Fruit fly (Drosophila melanogaster) whole organism, embryonic: ENCODE results near the gene CG7557.

Source experiments
- Aef1 ChIP-seq: fragments of 200-800 bp; sonication (Bioruptor generic); IDR thresholded peaks from 3 replicates; pipeline ENCODE4 v1.3.6; 2022; ENCODE audit warnings: missing biosample characterization, missing genetic modification characterization
- Awh ChIP-seq: fragments of 200-800 bp; sonication (Bioruptor generic); IDR thresholded peaks from 2 replicates; pipeline ENCODE4, ENCODE4 v1.3.6; 2022; ENCODE audit warnings: missing biosample characterization, missing genetic modification characterization
- CG10431 ChIP-seq: fragments of 200-800 bp; sonication (Bioruptor generic); optimal IDR thresholded peaks from 3 replicates; lab custom pipeline; 2018; ENCODE audit warnings: missing biosample characterization, mild to moderate bottlenecking, missing genetic modification characterization
- CG10654 ChIP-seq: fragments of 200-800 bp; sonication (Bioruptor generic); optimal IDR thresholded peaks from 2 replicates; lab custom pipeline; 2016; ENCODE audit warnings: missing biosample characterization, missing genetic modification characterization
- CG11093 ChIP-seq: fragments of 200-800 bp; sonication (Bioruptor generic); IDR thresholded peaks from 3 replicates; pipeline ENCODE4 v1.3.6; 2022; ENCODE audit warnings: missing biosample characterization, missing genetic modification characterization
- CG11247 ChIP-seq: fragments of 200-800 bp; sonication (Bioruptor generic); IDR thresholded peaks from 2 replicates; pipeline ENCODE4 v1.3.6; 2022; ENCODE audit warnings: missing biosample characterization, missing genetic modification characterization
- CG12236 ChIP-seq: fragments of 200-800 bp; sonication (Bioruptor generic); optimal IDR thresholded peaks from 2 replicates; lab custom pipeline; 2016; ENCODE audit warnings: missing biosample characterization, missing genetic modification characterization
- CG12391 ChIP-seq: fragments of 200-800 bp; sonication (Bioruptor generic); optimal IDR thresholded peaks from 3 replicates; lab custom pipeline; 2018; ENCODE audit warnings: missing biosample characterization, mild to moderate bottlenecking, missing genetic modification characterization, moderate library complexity
- CG13123 ChIP-seq: fragments of 200-800 bp; sonication (Bioruptor generic); optimal IDR thresholded peaks from 2 replicates; lab custom pipeline; 2016; ENCODE audit warnings: missing biosample characterization, missing genetic modification characterization
- CG13775 ChIP-seq: fragments of 200-800 bp; sonication (Bioruptor generic); optimal IDR thresholded peaks from 3 replicates; lab custom pipeline; 2017; ENCODE audit warnings: missing biosample characterization, mild to moderate bottlenecking, missing genetic modification characterization
- CG14667 ChIP-seq: fragments of 200-800 bp; sonication (Bioruptor generic); IDR thresholded peaks from 2 replicates; pipeline ENCODE4 v1.3.6; 2022; ENCODE audit warnings: missing biosample characterization, missing genetic modification characterization
- CG15011 ChIP-seq: fragments of 200-800 bp; sonication (Bioruptor generic); optimal IDR thresholded peaks from 3 replicates; lab custom pipeline; 2018; ENCODE audit warnings: missing biosample characterization, mild to moderate bottlenecking, missing genetic modification characterization
- CG16813 ChIP-seq: fragments of 200-800 bp; sonication (Bioruptor generic); IDR thresholded peaks from 3 replicates; pipeline ENCODE4 v1.3.6; 2022; ENCODE audit warnings: missing biosample characterization, missing genetic modification characterization; ENCODE audit not compliant: partially characterized antibody
- CG18262 ChIP-seq: fragments of 200-800 bp; optimal IDR thresholded peaks from 3 replicates; lab custom pipeline; 2019; ENCODE audit warnings: missing biosample characterization, mild to moderate bottlenecking, missing genetic modification characterization, moderate library complexity
- CG2199 ChIP-seq: fragments of 200-800 bp; sonication (Bioruptor generic); IDR thresholded peaks from 3 replicates; pipeline ENCODE4 v1.3.6; 2022; ENCODE audit warnings: missing biosample characterization, missing genetic modification characterization
- CG3065 ChIP-seq: fragments of 200-800 bp; sonication (Bioruptor generic); optimal IDR thresholded peaks from 2 replicates; lab custom pipeline; 2016; ENCODE audit warnings: missing biosample characterization, missing genetic modification characterization
- CG33557 ChIP-seq: fragments of 200-800 bp; sonication (Bioruptor generic); optimal IDR thresholded peaks from 2 replicates; lab custom pipeline; 2019; ENCODE audit warnings: missing biosample characterization, mild to moderate bottlenecking, missing genetic modification characterization, moderate library complexity
- CG42726 ChIP-seq: fragments of 200-800 bp; sonication (Bioruptor generic); IDR thresholded peaks from 2 replicates; pipeline ENCODE4 v1.3.6; 2022; ENCODE audit warnings: missing biosample characterization, missing genetic modification characterization; ENCODE audit not compliant: partially characterized antibody
- CG4730 ChIP-seq: fragments of 200-800 bp; sonication (Bioruptor generic); IDR thresholded peaks from 2 replicates; pipeline ENCODE4 v1.3.6; 2022; ENCODE audit warnings: missing biosample characterization, missing genetic modification characterization
- CG5245 ChIP-seq: fragments of 200-800 bp; sonication (Bioruptor generic); optimal IDR thresholded peaks from 3 replicates; lab custom pipeline; 2016; ENCODE audit warnings: missing biosample characterization, missing genetic modification characterization
- CG7271 ChIP-seq: fragments of 200-800 bp; sonication (Bioruptor generic); optimal IDR thresholded peaks from 2 replicates; lab custom pipeline; 2018; ENCODE audit warnings: missing biosample characterization, mild to moderate bottlenecking, missing genetic modification characterization, moderate library complexity
- CHES-1-like ChIP-seq: fragments of 200-800 bp; sonication (Bioruptor generic); optimal IDR thresholded peaks from 2 replicates; lab custom pipeline; 2016; ENCODE audit warnings: missing biosample characterization, missing genetic modification characterization
- Camta ChIP-seq: fragments of 200-800 bp; sonication (Bioruptor generic); optimal IDR thresholded peaks from 2 replicates; lab custom pipeline; 2016; ENCODE audit warnings: missing biosample characterization, missing genetic modification characterization
- D ChIP-seq, 2 experiments: fragments of 200-800 bp in 1 of 2; fragments of >200 bp in 1 of 2; sonication (Bioruptor generic) in 1 of 2; optimal IDR thresholded peaks; 2 replicates in 1 of 2; 3 replicates in 1 of 2; lab custom pipeline; 2017; ENCODE audit warnings: mild to moderate bottlenecking in 1 of 2, missing biosample characterization in 1 of 2, missing genetic modification characterization in 1 of 2, missing genetic modification reagents in 1 of 2
- Gug ChIP-seq: fragments of 200-800 bp; sonication (Bioruptor generic); IDR thresholded peaks from 4 replicates; pipeline ENCODE4 v1.3.6; 2022; ENCODE audit warnings: missing biosample characterization, missing genetic modification characterization
- Kr ChIP-seq: fragments of 200-800 bp; sonication (Bioruptor generic); optimal IDR thresholded peaks from 2 replicates; lab custom pipeline; 2017; ENCODE audit warnings: missing biosample characterization, mild to moderate bottlenecking, missing genetic modification characterization
- NC2α ChIP-seq: fragments of 200-800 bp; sonication (Bioruptor generic); optimal IDR thresholded peaks from 2 replicates; lab custom pipeline; 2016; ENCODE audit warnings: missing biosample characterization, missing genetic modification characterization
- Nf-YA ChIP-seq: fragments of 200-800 bp; sonication (Bioruptor generic); IDR thresholded peaks from 2 replicates; pipeline ENCODE4 v1.3.6; 2022; ENCODE audit warnings: missing biosample characterization, missing genetic modification characterization
- Nf-YB ChIP-seq: fragments of 200-800 bp; sonication (Bioruptor generic); optimal IDR thresholded peaks from 3 replicates; lab custom pipeline; 2019; ENCODE audit warnings: missing biosample characterization, mild to moderate bottlenecking, missing genetic modification characterization, moderate library complexity
- Nf-YC ChIP-seq: fragments of 200-800 bp; optimal IDR thresholded peaks from 3 replicates; lab custom pipeline; 2019; ENCODE audit warnings: missing biosample characterization, mild to moderate bottlenecking, missing genetic modification characterization, moderate library complexity
- Oaz ChIP-seq: fragments of 200-800 bp; sonication (Bioruptor generic); IDR thresholded peaks from 2 replicates; pipeline ENCODE4 v1.3.6; 2022; ENCODE audit warnings: missing biosample characterization, missing genetic modification characterization
- Ravus ChIP-seq: fragments of 200-800 bp; sonication (Bioruptor generic); IDR thresholded peaks from 2 replicates; pipeline ENCODE4 v1.3.6; 2022; ENCODE audit warnings: missing biosample characterization, missing genetic modification characterization
- Xrp1 ChIP-seq: fragments of 200-800 bp; sonication (Bioruptor generic); IDR thresholded peaks from 2 replicates; pipeline ENCODE4 v1.3.6; 2022; ENCODE audit warnings: missing biosample characterization, missing genetic modification characterization
- ac ChIP-seq: fragments of 200-800 bp; sonication (Bioruptor generic); optimal IDR thresholded peaks from 3 replicates; lab custom pipeline; 2017; ENCODE audit warnings: missing biosample characterization, mild to moderate bottlenecking, missing genetic modification characterization
- az2 ChIP-seq: fragments of 200-800 bp; sonication (Bioruptor generic); optimal IDR thresholded peaks from 3 replicates; lab custom pipeline; 2016; ENCODE audit warnings: missing biosample characterization, missing genetic modification characterization
- bigmax ChIP-seq: fragments of 200-800 bp; sonication (Bioruptor generic); optimal IDR thresholded peaks from 2 replicates; lab custom pipeline; 2018; ENCODE audit warnings: missing biosample characterization, mild to moderate bottlenecking, missing genetic modification characterization
- cato ChIP-seq: fragments of 200-800 bp; sonication (Bioruptor generic); optimal IDR thresholded peaks from 2 replicates; lab custom pipeline; 2016; ENCODE audit warnings: missing biosample characterization, missing genetic modification characterization, borderline replicate concordance
- chif ChIP-seq, 2 experiments: fragments of 200-800 bp; sonication (Bioruptor generic); optimal IDR thresholded peaks; 3 replicates each; lab custom pipeline; 2016; ENCODE audit warnings: missing biosample characterization in 2 of 2, missing genetic modification characterization in 2 of 2
- crp ChIP-seq, 2 experiments: fragments of 200-800 bp; sonication (Bioruptor generic); optimal IDR thresholded peaks; 2 replicates in 1 of 2; 3 replicates in 1 of 2; lab custom pipeline; 2017; ENCODE audit warnings: missing biosample characterization in 2 of 2, missing genetic modification characterization in 2 of 2, mild to moderate bottlenecking in 1 of 2, moderate library complexity in 1 of 2
- ham ChIP-seq: fragments of 200-800 bp; sonication (Bioruptor generic); IDR thresholded peaks from 2 replicates; pipeline ENCODE4 v1.3.6; 2022; ENCODE audit warnings: missing biosample characterization, missing genetic modification characterization
- hth ChIP-seq: fragments of >200 bp; optimal IDR thresholded peaks from 2 replicates; lab custom pipeline; 2017; ENCODE audit warnings: inconsistent platforms
- ind ChIP-seq: fragments of 200-800 bp; sonication (Bioruptor generic); optimal IDR thresholded peaks from 3 replicates; lab custom pipeline; 2016; ENCODE audit warnings: missing biosample characterization, missing genetic modification characterization
- jigr1 ChIP-seq: fragments of 200-800 bp; sonication (Bioruptor generic); IDR thresholded peaks from 3 replicates; pipeline ENCODE4 v1.3.6; 2022; ENCODE audit warnings: missing biosample characterization, missing genetic modification characterization
- lbe ChIP-seq: fragments of 200-800 bp; sonication (Bioruptor generic); optimal IDR thresholded peaks from 2 replicates; lab custom pipeline; 2016; ENCODE audit warnings: missing biosample characterization, mild to moderate bottlenecking, missing genetic modification characterization
- lmd ChIP-seq: fragments of 200-800 bp; sonication (Bioruptor generic); IDR thresholded peaks from 2 replicates; pipeline ENCODE4 v1.3.6; 2022; ENCODE audit warnings: missing biosample characterization, missing genetic modification characterization
- nau ChIP-seq: fragments of 200-800 bp; sonication (Bioruptor generic); optimal IDR thresholded peaks from 3 replicates; lab custom pipeline; 2017; ENCODE audit warnings: missing biosample characterization, mild to moderate bottlenecking, missing genetic modification characterization, missing genetic modification reagents
- nmo ChIP-seq: fragments of 200-800 bp; sonication (Bioruptor generic); optimal IDR thresholded peaks from 2 replicates; lab custom pipeline; 2018; ENCODE audit warnings: missing biosample characterization, mild to moderate bottlenecking, missing genetic modification characterization, moderate library complexity
- nom ChIP-seq: fragments of 200-800 bp; sonication (Bioruptor generic); optimal IDR thresholded peaks from 2 replicates; lab custom pipeline; 2017; ENCODE audit warnings: missing biosample characterization, missing genetic modification characterization, mild to moderate bottlenecking, moderate library complexity, missing genetic modification reagents
- row ChIP-seq: fragments of 200-800 bp; sonication (Bioruptor generic); IDR thresholded peaks from 3 replicates; pipeline ENCODE4 v1.3.6; 2022; ENCODE audit warnings: missing biosample characterization, missing genetic modification characterization
- stc ChIP-seq: fragments of 200-800 bp; sonication (Bioruptor generic); IDR thresholded peaks from 2 replicates; pipeline ENCODE4 v1.3.6; 2022; ENCODE audit warnings: missing biosample characterization, missing genetic modification characterization
- twi ChIP-seq: fragments of 200-800 bp; optimal IDR thresholded peaks from 2 replicates; lab custom pipeline; 2019; ENCODE audit warnings: missing biosample characterization, mild to moderate bottlenecking, missing genetic modification characterization, moderate library complexity
- zen ChIP-seq: fragments of 200-800 bp; sonication (Bioruptor generic); optimal IDR thresholded peaks from 3 replicates; lab custom pipeline; 2018; ENCODE audit warnings: missing biosample characterization, mild to moderate bottlenecking, missing genetic modification characterization, moderate library complexity

CG7557 gene

dm6 chr3L:11450535-11450934 is 5.6 kb downstream of the CG7557 start (continued):
- TF ChIP-seq CG10431 (GFP tag; lab: Kevin White, UChicago) (no peak), Xrp1 (GFP tag; lab: Robert Waterston, UW) (peak; percentile 66), CG16813 (GFP tag; lab: Robert Waterston, UW) (no peak), az2 (GFP tag; lab: Kevin White, UChicago) (no peak), CG3065 (GFP tag; lab: Kevin White, UChicago) (no peak), Nf-YC (tag; lab: Kevin White, UChicago) (no peak), CG14667 (no peak), jigr1 (GFP tag; lab: Robert Waterston, UW) (no peak), CG33557 (GFP tag; lab: Kevin White, UChicago) (no peak), CG12236 (GFP tag; lab: Kevin White, UChicago) (no peak), CG5245 (no peak), nom (GFP tag; lab: Kevin White, UChicago) (no peak), CG13775 (GFP tag; lab: Kevin White, UChicago) (peak; percentile 24), Camta (GFP tag; lab: Kevin White, UChicago) (no peak), ham (GFP tag; lab: Robert Waterston, UW) (no peak), cato (GFP tag; lab: Kevin White, UChicago) (no peak), nau (GFP tag; lab: Kevin White, UChicago) (no peak), Awh (GFP tag; lab: Robert Waterston, UW) (no peak; the same call in 1 of the 2 replicates), CG15011 (GFP tag; lab: Kevin White, UChicago) (no peak), chif (GFP tag; optimal IDR thresholded peaks at IDR 0.05; lab: Kevin White, UChicago) (no peak), CG12391 (peak; percentile 53), lbe (GFP tag; lab: Kevin White, UChicago) (no peak), Ravus (GFP tag; lab: Robert Waterston, UW) (no peak), CG10654 (GFP tag; lab: Kevin White, UChicago) (no peak), Aef1 (GFP tag; lab: Robert Waterston, UW) (no peak), lmd (GFP tag; lab: Robert Waterston, UW) (no peak), twi (tag; lab: Kevin White, UChicago) (no peak), Gug (GFP tag; lab: Robert Waterston, UW) (no peak), Nf-YB (GFP tag; lab: Kevin White, UChicago) (peak; percentile 22), CG42726 (GFP tag; lab: Robert Waterston, UW) (no peak), CG2199 (GFP tag; lab: Robert Waterston, UW) (no peak), Kr (GFP tag; lab: Kevin White, UChicago) (no peak), hth (lab: Kevin White, UChicago) (no peak), Oaz (GFP tag; lab: Robert Waterston, UW) (no peak), CG4730 (GFP tag; lab: Robert Waterston, UW) (no peak), ac (GFP tag; lab: Kevin White, UChicago) (peak; percentile 6), D (optimal IDR thresholded peaks at IDR 0.05; lab: Kevin White, UChicago) (no peak), D (GFP tag; optimal IDR thresholded peaks at IDR 0.05; lab: Kevin White, UChicago) (peak; percentile 30), stc (GFP tag; lab: Robert Waterston, UW) (peak; percentile 32; the same call in 1 of the 2 replicates), CHES-1-like (GFP tag; lab: Kevin White, UChicago) (no peak), CG7271 (peak; percentile 63), crp (GFP tag; optimal IDR thresholded peaks at IDR 0.05; lab: Kevin White, UChicago) (no peak), zen (peak; percentile 26), ind (no peak), CG11247 (GFP tag; lab: Robert Waterston, UW) (no peak), CG11093 (no peak), Nf-YA (GFP tag; lab: Robert Waterston, UW) (no peak), bigmax (GFP tag; lab: Kevin White, UChicago) (no peak), NC2α (no peak), nmo (peak; percentile 31), CG18262 (tag; lab: Kevin White, UChicago) (peak; percentile 56), CG13123 (no peak), row (peak; percentile 49)
